Worm (Caenorhabditis elegans) whole organism, L4 larva: Measurements from ENCODE around the gene C52B9.4.

Experiments used
- aha-1 ChIP-seq: fragments of 150-350 bp; peaks from one replicate; lab custom pipeline; 2014; ENCODE audit warnings: missing biosample characterization, missing genetic modification characterization
- aly-2 ChIP-seq: sonication (generic microtip); optimal IDR thresholded peaks from 2 replicates; lab custom pipeline; 2018; ENCODE audit warnings: missing biosample characterization, missing genetic modification characterization
- ceh-28 ChIP-seq: fragments of 150-350 bp; optimal IDR thresholded peaks from 2 replicates; lab custom pipeline; 2014; ENCODE audit warnings: missing biosample characterization, missing genetic modification reagents, missing genetic modification characterization
- ces-1 ChIP-seq: fragments of 150-350 bp; sonication (generic microtip); optimal IDR thresholded peaks from 4 replicates; lab custom pipeline; 2014; ENCODE audit warnings: missing biosample characterization, missing genetic modification reagents, missing genetic modification characterization
- cey-2 ChIP-seq: sonication (generic microtip); optimal IDR thresholded peaks from 3 replicates; lab custom pipeline; 2017; ENCODE audit warnings: missing genetic modification characterization, mild to moderate bottlenecking, missing compliant biosample characterization, antibody characterized with exemption, borderline replicate concordance; ENCODE audit not compliant: insufficient read depth
- daf-16 ChIP-seq, 3 experiments: sonication (generic microtip); optimal IDR thresholded peaks; 2 replicates each; lab custom pipeline; 2016 to 2017; ENCODE audit warnings: missing genetic modification characterization in 3 of 3, missing genetic modification reagents in 3 of 3, mild to moderate bottlenecking in 2 of 3, missing compliant biosample characterization in 2 of 3, missing biosample characterization in 1 of 3, moderate library complexity in 1 of 3
- dmd-6 ChIP-seq: fragments of 200-800 bp; sonication (Bioruptor generic); IDR thresholded peaks from 2 replicates; pipeline ENCODE4 v1.3.6; 2022; ENCODE audit warnings: missing genetic modification reagents, missing genetic modification characterization, missing compliant biosample characterization
- dve-1 ChIP-seq: sonication (generic microtip); optimal IDR thresholded peaks from 2 replicates; lab custom pipeline; 2017; ENCODE audit warnings: antibody characterized with exemption, mild to moderate bottlenecking, missing genetic modification characterization, missing compliant biosample characterization; ENCODE audit not compliant: insufficient read depth
- fkh-10 ChIP-seq: fragments of 150-350 bp; optimal IDR thresholded peaks from 2 replicates; lab custom pipeline; 2014; ENCODE audit warnings: missing biosample characterization, missing genetic modification reagents, missing genetic modification characterization
- hlh-11 ChIP-seq: fragments of 200-800 bp; sonication (Bioruptor generic); optimal IDR thresholded peaks from 2 replicates; lab custom pipeline; 2018; ENCODE audit warnings: mild to moderate bottlenecking, missing genetic modification characterization, missing compliant biosample characterization
- hlh-30 ChIP-seq: sonication (generic microtip); optimal IDR thresholded peaks from 2 replicates; lab custom pipeline; 2017; ENCODE audit warnings: antibody characterized with exemption, mild to moderate bottlenecking, missing genetic modification characterization, missing compliant biosample characterization; ENCODE audit not compliant: insufficient read depth
- lin-1 ChIP-seq: fragments of 200-800 bp; sonication (Bioruptor generic); IDR thresholded peaks from 2 replicates; pipeline ENCODE4 v1.3.6; 2022; ENCODE audit warnings: missing genetic modification reagents, missing genetic modification characterization, missing compliant biosample characterization
- lin-38 ChIP-seq: fragments of 200-800 bp; sonication (Bioruptor generic); IDR thresholded peaks from 2 replicates; pipeline ENCODE4 v1.3.6; 2022; ENCODE audit warnings: missing genetic modification reagents, missing genetic modification characterization, missing compliant biosample characterization
- lin-39 ChIP-seq: fragments of 150-350 bp; optimal IDR thresholded peaks from 2 replicates; lab custom pipeline; 2014; ENCODE audit warnings: missing biosample characterization, missing genetic modification reagents, missing genetic modification characterization
- lsy-2 ChIP-seq, 2 experiments: fragments of 150-350 bp in 1 of 2; sonication (generic microtip) in 1 of 2; optimal IDR thresholded peaks; 2 replicates each; lab custom pipeline; 2014 to 2017; ENCODE audit warnings: missing biosample characterization in 2 of 2, missing genetic modification characterization in 2 of 2
- mdl-1 ChIP-seq, 2 experiments: fragments of 150-350 bp in 1 of 2; sonication (generic microtip) in 1 of 2; optimal IDR thresholded peaks; 2 replicates each; lab custom pipeline; 2014 to 2017; ENCODE audit warnings: missing biosample characterization in 2 of 2, missing genetic modification characterization in 2 of 2
- mdt-29 ChIP-seq: fragments of 200-800 bp; sonication (Bioruptor generic); IDR thresholded peaks from 2 replicates; pipeline ENCODE4 v1.3.6; 2022; ENCODE audit warnings: missing genetic modification reagents, missing genetic modification characterization, missing compliant biosample characterization
- mep-1 ChIP-seq: fragments of 150-350 bp; sonication (generic microtip); optimal IDR thresholded peaks from 3 replicates; lab custom pipeline; 2014; ENCODE audit warnings: missing biosample characterization, missing genetic modification characterization
- mes-2 ChIP-seq: sonication (generic microtip); optimal IDR thresholded peaks from 2 replicates; lab custom pipeline; 2016; ENCODE audit warnings: missing genotype, mild to moderate bottlenecking, missing genetic modification characterization, missing compliant biosample characterization; ENCODE audit not compliant: poor library complexity, severe bottlenecking
- mxl-3 ChIP-seq: fragments of 200-800 bp; sonication (Bioruptor generic); optimal IDR thresholded peaks from 2 replicates; lab custom pipeline; 2018; ENCODE audit warnings: mild to moderate bottlenecking, missing genetic modification characterization, missing compliant biosample characterization
- nhr-11 ChIP-seq: fragments of 150-350 bp; optimal IDR thresholded peaks from 2 replicates; lab custom pipeline; 2014; ENCODE audit warnings: missing biosample characterization, missing genetic modification characterization
- nhr-25 ChIP-seq: sonication (generic microtip); optimal IDR thresholded peaks from 2 replicates; lab custom pipeline; 2017; ENCODE audit warnings: missing genetic modification characterization, mild to moderate bottlenecking, missing compliant biosample characterization, antibody characterized with exemption, moderate library complexity, borderline replicate concordance; ENCODE audit not compliant: insufficient read depth
- nhr-28 ChIP-seq: fragments of 150-350 bp; optimal IDR thresholded peaks from 2 replicates; lab custom pipeline; 2014; ENCODE audit warnings: missing biosample characterization, missing genetic modification characterization
- nhr-41 ChIP-seq: fragments of 200-800 bp; sonication (Bioruptor generic); IDR thresholded peaks from 2 replicates; pipeline ENCODE4 v1.3.6; 2022; ENCODE audit warnings: missing genetic modification reagents, missing genetic modification characterization, missing compliant biosample characterization
- nhr-48 ChIP-seq: sonication (generic microtip); optimal IDR thresholded peaks from 2 replicates; lab custom pipeline; 2016; ENCODE audit warnings: mild to moderate bottlenecking, missing genetic modification characterization, missing compliant biosample characterization
- nhr-6 ChIP-seq: fragments of 150-350 bp; optimal IDR thresholded peaks from 2 replicates; lab custom pipeline; 2014; ENCODE audit warnings: missing biosample characterization, missing genetic modification characterization
- nhr-77 ChIP-seq: fragments of 150-350 bp; optimal IDR thresholded peaks from 2 replicates; lab custom pipeline; 2014; ENCODE audit warnings: missing biosample characterization, missing genetic modification characterization
- php-3 ChIP-seq: fragments of 200-800 bp; sonication (Bioruptor generic); IDR thresholded peaks from 2 replicates; pipeline ENCODE4 v1.3.6; 2022; ENCODE audit warnings: missing genetic modification reagents, missing genetic modification characterization, missing compliant biosample characterization
- pqm-1 ChIP-seq: sonication (generic microtip); optimal IDR thresholded peaks from 2 replicates; lab custom pipeline; 2017; ENCODE audit warnings: missing biosample characterization, missing genetic modification characterization
- saeg-2 ChIP-seq: fragments of 200-800 bp; sonication (Bioruptor generic); IDR thresholded peaks from 2 replicates; pipeline ENCODE4 v1.3.6; 2022; ENCODE audit warnings: missing genetic modification reagents, missing genetic modification characterization, missing compliant biosample characterization
- sdz-12 ChIP-seq: fragments of 200-800 bp; sonication (Bioruptor generic); optimal IDR thresholded peaks from 2 replicates; lab custom pipeline; 2018; ENCODE audit warnings: mild to moderate bottlenecking, missing genetic modification characterization, missing compliant biosample characterization
- tra-1 ChIP-seq: fragments of 200-800 bp; sonication (Bioruptor generic); IDR thresholded peaks from 2 replicates; pipeline ENCODE4 v1.3.6; 2022; ENCODE audit warnings: missing genetic modification reagents, missing genetic modification characterization, missing compliant biosample characterization
- unc-130 ChIP-seq: sonication (generic microtip); optimal IDR thresholded peaks from 2 replicates; lab custom pipeline; 2016; ENCODE audit warnings: missing genetic modification reagents, missing genetic modification characterization, missing compliant biosample characterization
- unc-62 ChIP-seq, 3 experiments: fragments of 150-350 bp in 1 of 3; sonication (generic microtip); optimal IDR thresholded peaks in 2 of 3; peaks in 1 of 3; 1 replicate in 1 of 3; 2 replicates in 2 of 3; lab custom pipeline; 2014 to 2017; ENCODE audit warnings: missing biosample characterization in 3 of 3, missing genetic modification characterization in 3 of 3, missing genetic modification reagents in 3 of 3, missing genotype in 1 of 3
- vab-7 ChIP-seq: fragments of 200-800 bp; sonication (Bioruptor generic); IDR thresholded peaks from 2 replicates; pipeline ENCODE4 v1.3.6; 2022; ENCODE audit warnings: missing genetic modification reagents, missing genetic modification characterization, missing compliant biosample characterization
- ztf-7 ChIP-seq: fragments of 150-350 bp; optimal IDR thresholded peaks from 2 replicates; lab custom pipeline; 2014; ENCODE audit warnings: missing biosample characterization, missing genetic modification characterization

Gene C52B9.4

ce11 chrX:4222779-4223387 is 37.6 kb upstream of the C52B9.4 start (continued):
- TF ChIP-seq nhr-25 (peak; percentile 81), mes-2 (tag; lab: Kevin White, UChicago) (peak; percentile 46), ztf-7 (tag; lab: Kevin White, UChicago) (peak; percentile 88), mdt-29 (GFP tag; lab: Robert Waterston, UW) (no peak; the same call in 1 of the 2 replicates), ceh-28 (tag; lab: Kevin White, UChicago) (no peak), daf-16 (GFP tag; optimal IDR thresholded peaks at IDR 0.05; lab: Kevin White, UChicago) (peak; percentile 56 to 86), daf-16 (tag; optimal IDR thresholded peaks at IDR 0.05; lab: Kevin White, UChicago) (peak; percentile 51)

ce11 chrX:4235752-4236151 is 24.7 kb upstream of the C52B9.4 start, which contains the start of gene rab-37:
Gene rab-37, minus strand, starts transcription at chrX:4235852.
- TF ChIP-seq aha-1 (tag; lab: Kevin White, UChicago) (peak; percentile 39), nhr-77 (tag; lab: Kevin White, UChicago) (no peak)

- peak; percentile 79 for TF ChIP-seq ces-1 (GFP tag; lab: Kevin White, UChicago)
- peak; percentile 18 for TF ChIP-seq fkh-10 (GFP tag; lab: Kevin White, UChicago)
- no peak for TF ChIP-seq hlh-30 (tag; lab: Kevin White, UChicago)
- TF ChIP-seq aly-2: no peak
Measured at ce11 chrX:4238971-4239370, 21.5 kb upstream of the C52B9.4 start.

- TF ChIP-seq dmd-6 (GFP tag; lab: Robert Waterston, UW) (peak; percentile 15; the same call in 1 of the 2 replicates), mdl-1 (tag; optimal IDR thresholded peaks at IDR 0.05; lab: Kevin White, UChicago) (peak in 1 of 2 experiments; percentile 64), daf-16 (GFP tag; optimal IDR thresholded peaks at IDR 0.05; lab: Kevin White, UChicago) (peak in 1 of 2 experiments; percentile 85), daf-16 (tag; optimal IDR thresholded peaks at IDR 0.05; lab: Kevin White, UChicago) (peak; percentile 71), nhr-28 (peak; percentile 71), lin-38 (no peak), unc-62 (GFP tag; optimal IDR thresholded peaks at IDR 0.05 in 1 of 2; lab: Kevin White, UChicago) (peak in 1 of 2 experiments; percentile 78), unc-62 (tag; optimal IDR thresholded peaks at IDR 0.05; lab: Kevin White, UChicago) (no peak), nhr-25 (no peak), mdt-29 (GFP tag; lab: Robert Waterston, UW) (peak; percentile 50; the same call in 1 of the 2 replicates), dve-1 (peak; percentile 77), nhr-11 (peak; percentile 2), nhr-77 (tag; lab: Kevin White, UChicago) (peak; percentile 48), hlh-11 (peak; percentile 25), nhr-41 (GFP tag; lab: Robert Waterston, UW) (no peak), hlh-30 (tag; lab: Kevin White, UChicago) (peak; percentile 68), mep-1 (tag; lab: Kevin White, UChicago) (peak; percentile 13), nhr-6 (tag; lab: Kevin White, UChicago) (no peak), nhr-48 (peak; percentile 43)
- TF ChIP-seq, all 104 proteins: peak for 13
Measured at ce11 chrX:4244489-4245123, 15.8 kb upstream of the C52B9.4 start.

ce11 chrX:4245124-4245523 is 15.3 kb upstream of the C52B9.4 start:
- TF ChIP-seq cey-2 (tag; lab: Kevin White, UChicago) (no peak), pqm-1 (peak; percentile 62), tra-1 (GFP tag; lab: Robert Waterston, UW) (0 out of 2 replicates have a peak, but pooled peaks have one; percentile 51), mep-1 (tag; lab: Kevin White, UChicago) (peak; percentile 37), lsy-2 (tag; optimal IDR thresholded peaks at IDR 0.05; lab: Kevin White, UChicago) (peak in 1 of 2 experiments; percentile 0), dve-1 (peak; percentile 84), sdz-12 (GFP tag; lab: Kevin White, UChicago) (no peak), lin-39 (tag; lab: Kevin White, UChicago) (no peak), aly-2 (no peak), hlh-11 (peak; percentile 73), ztf-7 (tag; lab: Kevin White, UChicago) (no peak), nhr-28 (peak; percentile 36), ceh-28 (tag; lab: Kevin White, UChicago) (no peak), mxl-3 (GFP tag; lab: Kevin White, UChicago) (peak; percentile 3), hlh-30 (tag; lab: Kevin White, UChicago) (peak; percentile 36), lin-1 (GFP tag; lab: Robert Waterston, UW) (no peak), dmd-6 (GFP tag; lab: Robert Waterston, UW) (peak; percentile 75), php-3 (GFP tag; lab: Robert Waterston, UW) (peak; percentile 43; the same call in 1 of the 2 replicates), vab-7 (GFP tag; lab: Robert Waterston, UW) (no peak), unc-130 (GFP tag; lab: Kevin White, UChicago) (no peak), saeg-2 (GFP tag; lab: Robert Waterston, UW) (no peak), unc-62 (GFP tag; optimal IDR thresholded peaks at IDR 0.05 in 1 of 2; lab: Kevin White, UChicago) (no peak), unc-62 (tag; optimal IDR thresholded peaks at IDR 0.05; lab: Kevin White, UChicago) (no peak), mdt-29 (GFP tag; lab: Robert Waterston, UW) (peak; percentile 76)
